Fruit fly (Drosophila melanogaster) whole organism, adult: ENCODE results near the gene Rab9.

Experiments
- Clk ChIP-seq: fragments of 200-800 bp; sonication (Bioruptor generic); optimal IDR thresholded peaks from 2 replicates; lab custom pipeline; 2017; ENCODE audit warnings: missing biosample characterization, missing genetic modification characterization
- Crg-1 ChIP-seq: fragments of 200-800 bp; sonication (Bioruptor generic); optimal IDR thresholded peaks from 2 replicates; lab custom pipeline; 2016; ENCODE audit warnings: missing biosample characterization, missing genetic modification characterization
- Hr96 ChIP-seq: fragments of 200-800 bp; sonication (Bioruptor generic); optimal IDR thresholded peaks from 2 replicates; lab custom pipeline; 2016; ENCODE audit warnings: missing biosample characterization, missing genetic modification characterization
- bab1 ChIP-seq: fragments of 200-800 bp; sonication (Bioruptor generic); optimal IDR thresholded peaks from 3 replicates; lab custom pipeline; 2019; ENCODE audit warnings: missing biosample characterization, mild to moderate bottlenecking, missing genetic modification characterization, moderate library complexity
- cic ChIP-seq: fragments of 200-800 bp; sonication (Bioruptor generic); optimal IDR thresholded peaks from 2 replicates; lab custom pipeline; 2017; ENCODE audit warnings: missing biosample characterization, mild to moderate bottlenecking, missing genetic modification characterization, moderate library complexity
- pad ChIP-seq: fragments of 200-800 bp; sonication (Bioruptor generic); optimal IDR thresholded peaks from 3 replicates; lab custom pipeline; 2017; ENCODE audit warnings: missing biosample characterization, missing genetic modification characterization, mild to moderate bottlenecking, moderate library complexity, missing genetic modification reagents

dm6 chr2L:19423467-19424122 is 8.8 kb upstream of the Rab9 start, which contains the start of the genes Alp12 and CG13085:
- TF ChIP-seq pad (GFP tag; lab: Kevin White, UChicago) (peak; percentile 91), Crg-1 (peak; percentile 90), cic (peak; percentile 82), Clk (GFP tag; lab: Kevin White, UChicago) (peak; percentile 95), bab1 (GFP tag; lab: Kevin White, UChicago) (peak; percentile 86), Hr96 (GFP tag; lab: Kevin White, UChicago) (peak; percentile 95)
